Worm (Caenorhabditis elegans): ENCODE data around the gene W06A7.4.

The W06A7.4 gene

ce11 chrV:14800402-14800801 is 23.8 kb upstream of the W06A7.4 start:
- TF ChIP-seq nfya-1 (tag; optimal IDR thresholded peaks at IDR 0.05; ENCODE audit: borderline replicate concordance, insufficient read depth) (no peak), unc-62 (GFP tag; optimal IDR thresholded peaks at IDR 0.05) (no peak), F10E7.11 (tag; optimal IDR thresholded peaks at IDR 0.05) (no peak), dpff-1 (tag; optimal IDR thresholded peaks at IDR 0.05) (no peak), egrh-3 (GFP tag; IDR thresholded peaks at IDR 0.05) (no peak), nhr-90 (tag; optimal IDR thresholded peaks at IDR 0.05) (no peak), K11D2.4 (GFP tag; IDR thresholded peaks at IDR 0.05) (no peak), lin-35 (GFP tag; optimal IDR thresholded peaks at IDR 0.05) (no peak), lsl-1 (GFP tag; optimal IDR thresholded peaks at IDR 0.05) (no peak), sdz-38 (tag; optimal IDR thresholded peaks at IDR 0.05) (no peak), fkh-3 (tag; optimal IDR thresholded peaks at IDR 0.05) (no peak), Y67H2A.10 (GFP tag; conservative IDR thresholded peaks at IDR 0.05) (no peak), xnd-1 (tag; optimal IDR thresholded peaks at IDR 0.05) (no peak), cebp-2 (GFP tag; IDR thresholded peaks at IDR 0.05) (no peak), dox-1 (GFP tag; IDR thresholded peaks at IDR 0.05) (no peak)

ce11 chrV:14806204-14806737 is 18.0 kb upstream of the W06A7.4 start:
- no peak for TF ChIP-seq F10E7.11 (tag; optimal IDR thresholded peaks at IDR 0.05)
- no peak for TF ChIP-seq T26A5.8 (tag; optimal IDR thresholded peaks at IDR 0.05)
- TF ChIP-seq mxl-1 (tag; optimal IDR thresholded peaks at IDR 0.05), result no peak
- no peak for TF ChIP-seq rcor-1 (GFP tag; IDR thresholded peaks at IDR 0.05)
- TF ChIP-seq bed-1 (GFP tag; IDR thresholded peaks at IDR 0.05), result no peak
- no peak for TF ChIP-seq unc-62 (GFP tag; optimal IDR thresholded peaks at IDR 0.05)
- no peak for TF ChIP-seq athp-1 (tag; optimal IDR thresholded peaks at IDR 0.05)
- TF ChIP-seq sea-2 (GFP tag; IDR thresholded peaks at IDR 0.05), result no peak
- TF ChIP-seq lsy-27 (tag; optimal IDR thresholded peaks at IDR 0.05; ENCODE audit: borderline replicate concordance, insufficient read depth), result no peak
- no peak for TF ChIP-seq F33H1.4 (GFP tag; IDR thresholded peaks at IDR 0.05)
- no peak for TF ChIP-seq F22D6.2 (tag; optimal IDR thresholded peaks at IDR 0.05)
- no peak for TF ChIP-seq F37B4.10 (GFP tag; IDR thresholded peaks at IDR 0.05)

ce11 chrV:14813566-14813965 is 10.7 kb upstream of the W06A7.4 start:
- no peak for TF ChIP-seq dpl-1 (GFP tag; optimal IDR thresholded peaks at IDR 0.05)
- TF ChIP-seq hmg-20 (GFP tag; IDR thresholded peaks at IDR 0.05), result no peak
- no peak for TF ChIP-seq F49E8.2 (tag; optimal IDR thresholded peaks at IDR 0.05; ENCODE audit: insufficient read depth)
- TF ChIP-seq madf-8 (GFP tag; conservative IDR thresholded peaks at IDR 0.05), result no peak
- no peak for TF ChIP-seq B0336.3 (GFP tag; IDR thresholded peaks at IDR 0.05)
- TF ChIP-seq efl-1 (GFP tag; optimal IDR thresholded peaks at IDR 0.05), result no peak
- TF ChIP-seq somi-1 (GFP tag; optimal IDR thresholded peaks at IDR 0.05), result no peak
- no peak for TF ChIP-seq dpff-1 (tag; optimal IDR thresholded peaks at IDR 0.05)
- no peak for TF ChIP-seq mcd-1 (GFP tag; IDR thresholded peaks at IDR 0.05)

ce11 chrV:14815500-14815899 is 8.7 kb upstream of the W06A7.4 start, which contains the start of gene rin-1:
Gene rin-1, minus strand, starts transcription at chrV:14815600.
- TF ChIP-seq nhr-179 (tag; optimal IDR thresholded peaks at IDR 0.05), result no peak
- TF ChIP-seq nhr-80 (tag; optimal IDR thresholded peaks at IDR 0.05), result no peak
- TF ChIP-seq Y53F4B.3 (GFP tag; IDR thresholded peaks at IDR 0.05), result no peak
- TF ChIP-seq nhr-120 (GFP tag; IDR thresholded peaks at IDR 0.05), result no peak
